Fruit fly (Drosophila melanogaster) whole organism, pupa: ENCODE results near the gene GAA1.

Experiments used
- CG10348 ChIP-seq: fragments of 200-800 bp; sonication (Bioruptor generic); IDR thresholded peaks from 2 replicates; pipeline ENCODE4 v1.3.6; 2022; ENCODE audit warnings: missing biosample characterization, missing genetic modification characterization
- CG12605 ChIP-seq: fragments of 200-800 bp; sonication (Bioruptor generic); IDR thresholded peaks from 2 replicates; pipeline ENCODE4 v1.3.6; 2022; ENCODE audit warnings: missing biosample characterization, missing genetic modification characterization
- CG13204 ChIP-seq: fragments of 200-800 bp; sonication (Bioruptor generic); optimal IDR thresholded peaks from 2 replicates; lab custom pipeline; 2018; ENCODE audit warnings: missing biosample characterization, mild to moderate bottlenecking, missing genetic modification characterization, moderate library complexity
- CG14655 ChIP-seq: fragments of 200-800 bp; sonication (Bioruptor generic); optimal IDR thresholded peaks from 3 replicates; lab custom pipeline; 2017; ENCODE audit warnings: mild to moderate bottlenecking, missing biosample characterization, missing genetic modification reagents, missing genetic modification characterization
- CG15710 ChIP-seq: fragments of 200-800 bp; sonication (Bioruptor generic); optimal IDR thresholded peaks from 2 replicates; lab custom pipeline; 2018; ENCODE audit warnings: missing biosample characterization, mild to moderate bottlenecking, missing genetic modification characterization, moderate library complexity
- CG17806 ChIP-seq: fragments of 200-800 bp; sonication (Bioruptor generic); optimal IDR thresholded peaks from 2 replicates; lab custom pipeline; 2018; ENCODE audit warnings: missing biosample characterization, mild to moderate bottlenecking, missing genetic modification characterization, moderate library complexity
- CG32121 ChIP-seq: fragments of 200-800 bp; sonication (Bioruptor generic); IDR thresholded peaks from 2 replicates; pipeline ENCODE4 v1.3.6; 2022; ENCODE audit warnings: missing biosample characterization, missing genetic modification characterization
- CG34367 ChIP-seq: fragments of 200-800 bp; sonication (Bioruptor generic); optimal IDR thresholded peaks from 2 replicates; lab custom pipeline; 2018; ENCODE audit warnings: missing biosample characterization, mild to moderate bottlenecking, missing genetic modification characterization
- CG4496 ChIP-seq: fragments of 200-800 bp; sonication (Bioruptor generic); IDR thresholded peaks from 3 replicates; pipeline ENCODE4 v1.3.6; 2022; ENCODE audit warnings: missing biosample characterization, missing genetic modification characterization
- CG8159 ChIP-seq: fragments of 200-800 bp; sonication (Bioruptor generic); optimal IDR thresholded peaks from 3 replicates; lab custom pipeline; 2018; ENCODE audit warnings: missing biosample characterization, mild to moderate bottlenecking, missing genetic modification characterization, moderate library complexity
- CG8301 ChIP-seq: fragments of 200-800 bp; sonication (Bioruptor generic); optimal IDR thresholded peaks from 2 replicates; lab custom pipeline; 2018; ENCODE audit warnings: missing biosample characterization, mild to moderate bottlenecking, missing genetic modification characterization
- CG9948 ChIP-seq: fragments of 200-800 bp; sonication (Bioruptor generic); optimal IDR thresholded peaks from 2 replicates; lab custom pipeline; 2018; ENCODE audit warnings: missing biosample characterization, mild to moderate bottlenecking, missing genetic modification characterization, moderate library complexity
- D1 ChIP-seq: fragments of 200-800 bp; sonication (Bioruptor generic); optimal IDR thresholded peaks from 2 replicates; lab custom pipeline; 2018; ENCODE audit warnings: missing biosample characterization, mild to moderate bottlenecking, missing genetic modification characterization, moderate library complexity
- EcR ChIP-seq: fragments of 200-800 bp; sonication (Bioruptor generic); optimal IDR thresholded peaks from 3 replicates; lab custom pipeline; 2019; ENCODE audit warnings: missing biosample characterization, missing genetic modification characterization, mild to moderate bottlenecking, moderate library complexity, missing genetic modification reagents
- Ets98B ChIP-seq: fragments of 200-800 bp; sonication (Bioruptor generic); IDR thresholded peaks from 2 replicates; pipeline ENCODE4 v1.3.6; 2022; ENCODE audit warnings: missing biosample characterization, missing genetic modification characterization
- Pif1A ChIP-seq: fragments of 200-800 bp; sonication (Bioruptor generic); optimal IDR thresholded peaks from 3 replicates; lab custom pipeline; 2016; ENCODE audit warnings: missing biosample characterization, missing genetic modification characterization
- Pif1B ChIP-seq: fragments of 200-800 bp; sonication (Bioruptor generic); optimal IDR thresholded peaks from 3 replicates; lab custom pipeline; 2016; ENCODE audit warnings: missing biosample characterization, missing genetic modification characterization
- Snoo ChIP-seq: fragments of 200-800 bp; sonication (Bioruptor generic); optimal IDR thresholded peaks from 3 replicates; lab custom pipeline; 2017; ENCODE audit warnings: missing biosample characterization, mild to moderate bottlenecking, missing genetic modification characterization, inconsistent platforms
- fd96Ca ChIP-seq: fragments of 200-800 bp; sonication (Bioruptor generic); IDR thresholded peaks from 3 replicates; pipeline ENCODE4 v1.3.6; 2022; ENCODE audit warnings: missing biosample characterization, missing genetic modification characterization
- gl ChIP-seq: fragments of 200-800 bp; sonication (Bioruptor generic); optimal IDR thresholded peaks from 2 replicates; lab custom pipeline; 2018; ENCODE audit warnings: missing biosample characterization, mild to moderate bottlenecking, missing genetic modification characterization
- rn ChIP-seq: fragments of 200-800 bp; sonication (Bioruptor generic); IDR thresholded peaks from 2 replicates; pipeline ENCODE4 v1.3.6; 2022; ENCODE audit warnings: missing biosample characterization, missing genetic modification characterization

GAA1 gene

dm6 chrX:5899241-5900145 is 26.3 kb upstream of the GAA1 start:
- TF ChIP-seq CG13204: peak; percentile 81
- peak; percentile 29 for TF ChIP-seq CG15710 (tag; lab: Kevin White, UChicago)
- TF ChIP-seq CG12605: peak; percentile 30; the same call in 1 of the 2 replicates
- TF ChIP-seq Pif1A (GFP tag; lab: Kevin White, UChicago): no peak
- TF ChIP-seq Snoo: peak; percentile 40
- TF ChIP-seq CG14655 (GFP tag; lab: Kevin White, UChicago): peak; percentile 35
- 0 out of 2 replicates have a peak, but pooled peaks have one; percentile 36 for TF ChIP-seq CG32121 (GFP tag; lab: Robert Waterston, UW)
- TF ChIP-seq CG17806: no peak
- peak; percentile 30 for TF ChIP-seq EcR (GFP tag; lab: Kevin White, UChicago)
- TF ChIP-seq CG4496 (GFP tag; lab: Robert Waterston, UW): peak; percentile 74
- no peak for TF ChIP-seq Pif1B (GFP tag; lab: Kevin White, UChicago)
- TF ChIP-seq CG8301 (tag; lab: Kevin White, UChicago): no peak
- peak; percentile 58; the same call in 1 of the 3 replicates for TF ChIP-seq fd96Ca (GFP tag; lab: Robert Waterston, UW)
- peak; percentile 30 for TF ChIP-seq gl (tag; lab: Kevin White, UChicago)
- TF ChIP-seq Ets98B (GFP tag; lab: Robert Waterston, UW): peak; percentile 44

- TF ChIP-seq Pif1A (GFP tag; lab: Kevin White, UChicago) (peak; percentile 10), CG32121 (GFP tag; lab: Robert Waterston, UW) (peak; percentile 25; the same call in 1 of the 2 replicates), Ets98B (GFP tag; lab: Robert Waterston, UW) (peak; percentile 73), CG15710 (tag; lab: Kevin White, UChicago) (peak; percentile 36), CG8301 (tag; lab: Kevin White, UChicago) (peak; percentile 54), fd96Ca (GFP tag; lab: Robert Waterston, UW) (peak; percentile 62; the same call in 1 of the 3 replicates), CG4496 (GFP tag; lab: Robert Waterston, UW) (peak; percentile 75), CG9948 (peak; percentile 17), CG14655 (GFP tag; lab: Kevin White, UChicago) (peak; percentile 50), CG8159 (peak; percentile 52), CG17806 (peak; percentile 51), rn (no peak), CG34367 (tag; lab: Kevin White, UChicago) (peak; percentile 54), EcR (GFP tag; lab: Kevin White, UChicago) (no peak), CG12605 (peak; percentile 44; the same call in 1 of the 2 replicates), Snoo (peak; percentile 16), CG10348 (no peak), Pif1B (GFP tag; lab: Kevin White, UChicago) (no peak), gl (tag; lab: Kevin White, UChicago) (peak; percentile 25), CG13204 (no peak), D1 (no peak)
- TF ChIP-seq, all 21 proteins: peak for 15
Measured at dm6 chrX:5896809-5897700, 23.9 kb upstream of the GAA1 start.

- TF ChIP-seq CG13204 (peak; percentile 98), CG4496 (GFP tag; lab: Robert Waterston, UW) (peak; percentile 99), CG8159 (peak; percentile 99), fd96Ca (GFP tag; lab: Robert Waterston, UW) (peak; percentile 99), rn (peak; percentile 98), EcR (GFP tag; lab: Kevin White, UChicago) (peak; percentile 82), CG9948 (peak; percentile 99), CG15710 (tag; lab: Kevin White, UChicago) (peak; percentile 99), CG34367 (tag; lab: Kevin White, UChicago) (peak; percentile 99), CG8301 (tag; lab: Kevin White, UChicago) (peak; percentile 99), CG17806 (peak; percentile 99), Snoo (peak; percentile 97), CG32121 (GFP tag; lab: Robert Waterston, UW) (peak; percentile 99), CG10348 (peak; percentile 94), Pif1A (GFP tag; lab: Kevin White, UChicago) (peak; percentile 99), gl (tag; lab: Kevin White, UChicago) (peak; percentile 98), Ets98B (GFP tag; lab: Robert Waterston, UW) (peak; percentile 99), D1 (peak; percentile 88), CG14655 (GFP tag; lab: Kevin White, UChicago) (peak; percentile 99), CG12605 (peak; percentile 98), Pif1B (GFP tag; lab: Kevin White, UChicago) (peak; percentile 98)
Measured at dm6 chrX:5895821-5896550, 22.8 kb upstream of the GAA1 start.
